Fruit fly (Drosophila melanogaster): ENCODE data around the gene CG5664.
A peak's percentile ranks its signal among the peaks of the same experiment; 100 is the strongest.

Gene CG5664

dm6 chr3L:21417884-21418536 lies 23.2 kb downstream of the CG5664 start (continued):
- no peak for TF ChIP-seq HLH4C (GFP tag; IDR thresholded peaks at IDR 0.05; ENCODE audit: partially characterized antibody)
- TF ChIP-seq CG15601 (tag; optimal IDR thresholded peaks at IDR 0.05), result peak; percentile 53
- peak; percentile 61 for TF ChIP-seq lab (GFP tag; optimal IDR thresholded peaks at IDR 0.05)
- TF ChIP-seq CG8388 (GFP tag; optimal IDR thresholded peaks at IDR 0.05), result peak; percentile 53
- peak; percentile 63 for TF ChIP-seq CG10543 (GFP tag; optimal IDR thresholded peaks at IDR 0.05)
- TF ChIP-seq bigmax (GFP tag; optimal IDR thresholded peaks at IDR 0.05), result no peak
- TF ChIP-seq CG32772 (GFP tag; IDR thresholded peaks at IDR 0.05), result peak; percentile 34; the same call in 1 of the 2 replicates
- TF ChIP-seq Awh (GFP tag; IDR thresholded peaks at IDR 0.05), result 0 out of 2 replicates have a peak, but pooled peaks have one; percentile 39
- no peak for TF ChIP-seq Mrtf (GFP tag; IDR thresholded peaks at IDR 0.05)
- TF ChIP-seq sd (tag; optimal IDR thresholded peaks at IDR 0.05), result peak; percentile 79
- TF ChIP-seq Med (GFP tag), result peak; percentile 60
- TF ChIP-seq ssp (GFP tag; IDR thresholded peaks at IDR 0.05), result 0 out of 2 replicates have a peak, but pooled peaks have one; percentile 24
- no peak for TF ChIP-seq CG8281 (tag; optimal IDR thresholded peaks at IDR 0.05)
- TF ChIP-seq Rfx (GFP tag; IDR thresholded peaks at IDR 0.05), result peak; percentile 48; the same call in 1 of the 2 replicates
- peak; percentile 14 for TF ChIP-seq CG8359 (GFP tag; optimal IDR thresholded peaks at IDR 0.05; ENCODE audit: borderline replicate concordance)
- no peak for TF ChIP-seq emc (GFP tag; optimal IDR thresholded peaks at IDR 0.05)
- TF ChIP-seq CG1529 (GFP tag; optimal IDR thresholded peaks at IDR 0.05), result peak; percentile 39
- TF ChIP-seq Deaf1 (tag; optimal IDR thresholded peaks at IDR 0.05), result peak; percentile 43
- TF ChIP-seq Fer3 (tag; optimal IDR thresholded peaks at IDR 0.05), result peak; percentile 40
- no peak for TF ChIP-seq YL-1 (GFP tag; optimal IDR thresholded peaks at IDR 0.05)
- TF ChIP-seq Adf1 (GFP tag; IDR thresholded peaks at IDR 0.05), result peak; percentile 8; the same call in 1 of the 2 replicates
- TF ChIP-seq CG13296 (GFP tag; optimal IDR thresholded peaks at IDR 0.05), result peak; percentile 56
- no peak for TF ChIP-seq hkb (optimal IDR thresholded peaks at IDR 0.05)
- TF ChIP-seq hkb (GFP tag; IDR thresholded peaks at IDR 0.05), result peak; percentile 39
- TF ChIP-seq CG17612 (GFP tag; IDR thresholded peaks at IDR 0.05), result no peak
- no peak for TF ChIP-seq Lim3 (GFP tag; IDR thresholded peaks at IDR 0.05)
- peak; percentile 11 for TF ChIP-seq CG1233 (GFP tag; optimal IDR thresholded peaks at IDR 0.05)
- TF ChIP-seq CG13775 (GFP tag; optimal IDR thresholded peaks at IDR 0.05), result peak; percentile 41
- TF ChIP-seq NC2α (GFP tag; optimal IDR thresholded peaks at IDR 0.05), result no peak
- 0 out of 3 replicates have a peak, but pooled peaks have one; percentile 34 for TF ChIP-seq ken (GFP tag; IDR thresholded peaks at IDR 0.05)
- peak; percentile 67 for TF ChIP-seq cwo (GFP tag; optimal IDR thresholded peaks at IDR 0.05)
- TF ChIP-seq jing (GFP tag; optimal IDR thresholded peaks at IDR 0.05), result peak; percentile 23
- TF ChIP-seq cato (GFP tag; optimal IDR thresholded peaks at IDR 0.05; ENCODE audit: borderline replicate concordance), result peak; percentile 13
- peak; percentile 71 for TF ChIP-seq CG7556 (GFP tag; optimal IDR thresholded peaks at IDR 0.05)
- peak; percentile 22 for TF ChIP-seq fd3F (GFP tag; optimal IDR thresholded peaks at IDR 0.05)
- TF ChIP-seq Hsf (GFP tag; optimal IDR thresholded peaks at IDR 0.05), result peak; percentile 41
- peak; percentile 11 for TF ChIP-seq Usf (GFP tag; optimal IDR thresholded peaks at IDR 0.05)
- TF ChIP-seq Sry-β (GFP tag; optimal IDR thresholded peaks at IDR 0.05), result no peak
- TF ChIP-seq CG4424 (GFP tag; optimal IDR thresholded peaks at IDR 0.05), result peak; percentile 50
- TF ChIP-seq CG9932 (GFP tag; IDR thresholded peaks at IDR 0.05), result no peak; the same call in 1 of the 2 replicates
- peak; percentile 65 for TF ChIP-seq row (GFP tag; IDR thresholded peaks at IDR 0.05)
- TF ChIP-seq CG12391 (tag; optimal IDR thresholded peaks at IDR 0.05), result no peak
- peak; percentile 79 for TF ChIP-seq gem (tag; optimal IDR thresholded peaks at IDR 0.05)
- peak; percentile 57 for TF ChIP-seq bcd (GFP tag; optimal IDR thresholded peaks at IDR 0.05)
- no peak for TF ChIP-seq CG4328 (GFP tag; optimal IDR thresholded peaks at IDR 0.05)
- no peak for TF ChIP-seq CG4707 (GFP tag; optimal IDR thresholded peaks at IDR 0.05)
- TF ChIP-seq zen (tag; optimal IDR thresholded peaks at IDR 0.05), result no peak
- TF ChIP-seq CG11695 (GFP tag; IDR thresholded peaks at IDR 0.05), result peak; percentile 64; the same call in 2 of the 3 replicates
- TF ChIP-seq CG5180 (GFP tag; optimal IDR thresholded peaks at IDR 0.05), result peak; percentile 1
